Fruit fly (Drosophila melanogaster): Measurements from ENCODE around the gene CG4496.

Gene CG4496

dm6 chr2L:7207660-7208059, 17.9 kb upstream of the CG4496 start:
- TF ChIP-seq bsh (GFP tag; optimal IDR thresholded peaks at IDR 0.05) = peak in 1 of 2 experiments; percentile 41
- peak; percentile 33; the same call in 1 of the 2 replicates for TF ChIP-seq Drgx (GFP tag; IDR thresholded peaks at IDR 0.05)
- TF ChIP-seq NC2β (GFP tag; optimal IDR thresholded peaks at IDR 0.05) = no peak
- TF ChIP-seq nom (GFP tag; optimal IDR thresholded peaks at IDR 0.05) = peak; percentile 88

- TF ChIP-seq HHEX (GFP tag; optimal IDR thresholded peaks at IDR 0.05) (no peak), oc (tag; optimal IDR thresholded peaks at IDR 0.05) (no peak), CG6175 (GFP tag; IDR thresholded peaks at IDR 0.05) (no peak), Opbp (GFP tag; IDR thresholded peaks at IDR 0.05; ENCODE audit: partially characterized antibody) (peak; percentile 99), CG16779 (GFP tag; IDR thresholded peaks at IDR 0.05) (no peak), Dad (GFP tag; optimal IDR thresholded peaks at IDR 0.05) (peak; percentile 13), CG17361 (GFP tag; IDR thresholded peaks at IDR 0.05) (no peak), eyg (GFP tag; optimal IDR thresholded peaks at IDR 0.05) (no peak), Awh (GFP tag; IDR thresholded peaks at IDR 0.05) (no peak), ci (GFP tag; IDR thresholded peaks at IDR 0.05) (peak; percentile 56; the same call in 2 of the 3 replicates), jigr1 (GFP tag; IDR thresholded peaks at IDR 0.05) (no peak), CG8765 (GFP tag; IDR thresholded peaks at IDR 0.05) (no peak; the same call in 1 of the 2 replicates), CG14860 (GFP tag; IDR thresholded peaks at IDR 0.05; ENCODE audit: partially characterized antibody) (peak; percentile 99), ATbp (GFP tag; optimal IDR thresholded peaks at IDR 0.05) (no peak), jumu (GFP tag; optimal IDR thresholded peaks at IDR 0.05) (no peak), aop (GFP tag; IDR thresholded peaks at IDR 0.05) (no peak), H15 (GFP tag; IDR thresholded peaks at IDR 0.05) (no peak), insv (GFP tag; optimal IDR thresholded peaks at IDR 0.05) (peak in 1 of 2 experiments; percentile 6), psq (GFP tag; optimal IDR thresholded peaks at IDR 0.05) (no peak), caup (GFP tag; optimal IDR thresholded peaks at IDR 0.05; ENCODE audit: severe bottlenecking) (peak; percentile 9), HLH3B (GFP tag; IDR thresholded peaks at IDR 0.05) (no peak), CG12659 (GFP tag; optimal IDR thresholded peaks at IDR 0.05) (peak; percentile 77), Jarid2 (GFP tag; optimal IDR thresholded peaks at IDR 0.05) (no peak), nerfin-1 (tag; optimal IDR thresholded peaks at IDR 0.05) (no peak), toy (GFP tag; IDR thresholded peaks at IDR 0.05) (no peak), CG14050 (GFP tag; IDR thresholded peaks at IDR 0.05) (no peak; the same call in 2 of the 3 replicates), mam (GFP tag; optimal IDR thresholded peaks at IDR 0.05) (peak; percentile 63), Taf1 (GFP tag; IDR thresholded peaks at IDR 0.05) (no peak), CG7556 (GFP tag; optimal IDR thresholded peaks at IDR 0.05) (no peak), Pdp1 (GFP tag; optimal IDR thresholded peaks at IDR 0.05) (peak in 1 of 2 experiments; percentile 21), CG11560 (tag; IDR thresholded peaks at IDR 0.05) (peak; percentile 76; the same call in 2 of the 3 replicates), dan (GFP tag; IDR thresholded peaks at IDR 0.05) (no peak), trem (tag; optimal IDR thresholded peaks at IDR 0.05) (peak; percentile 75), wdn (GFP tag; IDR thresholded peaks at IDR 0.05) (no peak), Abd-B (GFP tag; optimal IDR thresholded peaks at IDR 0.05) (no peak), CG12942 (GFP tag; optimal IDR thresholded peaks at IDR 0.05) (no peak), CG17385 (GFP tag; optimal IDR thresholded peaks at IDR 0.05) (no peak), hkb (optimal IDR thresholded peaks at IDR 0.05) (no peak), hkb (GFP tag; IDR thresholded peaks at IDR 0.05) (no peak), pum (GFP tag; optimal IDR thresholded peaks at IDR 0.05) (no peak), shn (GFP tag; optimal IDR thresholded peaks at IDR 0.05) (no peak), ac (GFP tag; optimal IDR thresholded peaks at IDR 0.05) (no peak), Oaz (GFP tag; IDR thresholded peaks at IDR 0.05) (no peak), CG6791 (GFP tag; IDR thresholded peaks at IDR 0.05; ENCODE audit: partially characterized antibody) (peak; percentile 100), bcd (GFP tag; optimal IDR thresholded peaks at IDR 0.05) (peak; percentile 33), ato (GFP tag; IDR thresholded peaks at IDR 0.05; ENCODE audit: partially characterized antibody) (peak; percentile 99)
Observed at dm6 chr2L:7204172-7204482, 14.3 kb upstream of the CG4496 start, which contains the start of gene CG4502. CG4502 (minus strand) TSS chr2L:7204264.

Measured in whole organism, embryonic.